Worm (Caenorhabditis elegans) whole organism, L1 larva: ENCODE data around the gene irld-25.

ENCODE experiments used
- aly-2 ChIP-seq: fragments of 150-350 bp; optimal IDR thresholded peaks from 2 replicates; lab custom pipeline; 2014; ENCODE audit warnings: missing biosample characterization, missing genetic modification characterization
- ama-1 ChIP-seq: fragments of 150-350 bp; optimal IDR thresholded peaks from 2 replicates; lab custom pipeline; 2014
- ceh-82 ChIP-seq, 3 experiments: fragments of 150-350 bp in 1 of 3; sonication (generic microtip) in 2 of 3; optimal IDR thresholded peaks; 2 replicates each; lab custom pipeline; 2014 to 2017; ENCODE audit warnings: missing biosample characterization in 3 of 3, missing genetic modification characterization in 3 of 3
- fkh-10 ChIP-seq: sonication (generic microtip); optimal IDR thresholded peaks from 2 replicates; lab custom pipeline; 2017; ENCODE audit warnings: missing biosample characterization, missing genetic modification reagents, missing genetic modification characterization
- jun-1 ChIP-seq: fragments of 150-350 bp; optimal IDR thresholded peaks from 2 replicates; lab custom pipeline; 2014; ENCODE audit warnings: missing biosample characterization, missing genetic modification reagents, missing genetic modification characterization
- lin-39 ChIP-seq: fragments of 150-350 bp; optimal IDR thresholded peaks from 2 replicates; lab custom pipeline; 2014; ENCODE audit warnings: missing biosample characterization, missing genetic modification reagents, missing genetic modification characterization
- nhr-237 ChIP-seq: fragments of 150-350 bp; optimal IDR thresholded peaks from 2 replicates; lab custom pipeline; 2014; ENCODE audit warnings: missing biosample characterization, missing genetic modification characterization
- nhr-28 ChIP-seq: fragments of 150-350 bp; optimal IDR thresholded peaks from 2 replicates; lab custom pipeline; 2014; ENCODE audit warnings: missing biosample characterization, missing genetic modification characterization
- nhr-90 ChIP-seq: sonication (generic microtip); optimal IDR thresholded peaks from 2 replicates; lab custom pipeline; 2016; ENCODE audit warnings: mild to moderate bottlenecking, missing genetic modification characterization, missing compliant biosample characterization; ENCODE audit not compliant: poor library complexity
- skn-1 ChIP-seq: fragments of 150-350 bp; optimal IDR thresholded peaks from 2 replicates; lab custom pipeline; 2014; ENCODE audit warnings: missing biosample characterization, missing genetic modification characterization
- tbx-2 ChIP-seq: sonication (generic microtip); optimal IDR thresholded peaks from 2 replicates; lab custom pipeline; 2016; ENCODE audit warnings: missing genetic modification characterization, missing compliant biosample characterization
- unc-130 ChIP-seq: fragments of 150-350 bp; optimal IDR thresholded peaks from 2 replicates; lab custom pipeline; 2017; ENCODE audit warnings: missing biosample characterization, missing genetic modification characterization, inconsistent platforms

DNA sequence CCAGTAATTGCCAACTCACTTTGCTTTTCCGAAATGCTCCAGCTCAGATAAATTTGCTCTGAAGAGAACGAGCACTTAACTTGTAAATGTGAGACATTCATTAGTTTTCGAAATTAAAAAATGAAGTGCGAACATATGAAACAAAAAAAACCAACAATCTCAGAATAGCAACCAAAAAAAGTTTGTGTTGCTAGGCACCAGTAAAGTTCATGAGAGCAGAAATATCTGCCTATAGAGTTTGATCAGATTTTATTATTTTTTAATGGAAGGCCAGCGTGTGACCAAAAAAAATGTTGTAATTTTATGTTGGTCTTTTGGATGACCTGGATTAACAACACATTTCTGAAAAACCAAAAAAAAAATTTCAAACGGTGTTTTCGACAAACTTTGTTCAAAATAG lies 42.7 kb downstream of the irld-25 start, which contains the start of gene M01B2.12:
- TF ChIP-seq nhr-90 (tag; lab: Kevin White, UChicago) (no peak), ceh-82 (tag; optimal IDR thresholded peaks at IDR 0.05; lab: Kevin White, UChicago) (no peak), jun-1 (tag; lab: Kevin White, UChicago) (no peak), aly-2 (tag; lab: Kevin White, UChicago) (no peak), fkh-10 (no peak), nhr-28 (tag; lab: Kevin White, UChicago) (no peak), unc-130 (tag; lab: Kevin White, UChicago) (no peak), ama-1 (no peak), lin-39 (tag; lab: Kevin White, UChicago) (no peak), tbx-2 (tag; lab: Kevin White, UChicago) (no peak), skn-1 (tag; lab: Kevin White, UChicago) (no peak), nhr-237 (tag; lab: Kevin White, UChicago) (no peak)
